Worm (Caenorhabditis elegans): ENCODE data around the gene plk-3.

Gene plk-3

DNA sequence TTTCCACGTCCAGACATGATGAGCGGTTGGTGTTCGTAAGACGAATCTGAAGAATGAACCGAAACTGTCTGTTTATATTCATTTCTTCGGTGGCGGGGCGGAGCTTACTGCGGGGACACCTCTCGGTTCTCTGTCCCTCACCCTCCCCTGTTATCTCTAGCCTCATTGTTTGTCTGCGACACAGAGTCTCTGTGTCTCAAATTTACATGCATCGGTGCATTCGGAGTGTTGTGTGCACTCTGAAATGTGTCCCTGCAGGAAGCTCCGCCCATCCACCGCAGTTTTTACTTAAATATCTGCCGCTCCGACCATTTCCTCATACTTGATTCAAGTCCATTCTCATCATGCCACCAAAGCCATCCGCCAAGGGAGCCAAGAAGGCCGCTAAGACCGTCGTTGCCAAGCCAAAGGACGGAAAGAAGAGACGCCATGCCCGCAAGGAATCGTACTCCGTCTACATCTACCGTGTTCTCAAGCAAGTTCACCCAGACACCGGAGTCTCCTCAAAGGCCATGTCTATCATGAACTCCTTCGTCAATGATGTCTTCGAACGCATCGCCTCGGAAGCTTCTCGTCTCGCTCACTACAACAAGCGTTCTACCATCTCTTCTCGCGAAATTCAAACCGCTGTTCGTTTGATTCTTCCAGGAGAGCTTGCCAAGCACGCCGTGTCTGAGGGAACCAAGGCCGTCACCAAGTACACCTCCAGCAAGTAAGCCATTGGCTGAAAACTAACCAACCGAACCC, 13.4 kb upstream of the plk-3 start, which contains the start of the genes his-61 and his-62:
Gene his-61, minus strand, starts transcription at position 17 of the 747 bp plus-strand sequence.
Gene his-62, plus strand, starts transcription at position 345 of the 747 bp plus-strand sequence.
- TF ChIP-seq hmg-4 (GFP tag; optimal IDR thresholded peaks at IDR 0.05) = peak; percentile 36
- no peak for TF ChIP-seq ceh-13 (GFP tag; optimal IDR thresholded peaks at IDR 0.05)
- no peak for TF ChIP-seq hmbx-1 (tag; optimal IDR thresholded peaks at IDR 0.05)
- TF ChIP-seq sea-1 (GFP tag; conservative IDR thresholded peaks at IDR 0.05) = no peak
- TF ChIP-seq scrt-1 (GFP tag; IDR thresholded peaks at IDR 0.05) = no peak
- TF ChIP-seq ceh-36 (tag; optimal IDR thresholded peaks at IDR 0.05) = peak; percentile 31
- TF ChIP-seq ets-7 (tag; optimal IDR thresholded peaks at IDR 0.05) = no peak
- TF ChIP-seq B0310.2 (tag; optimal IDR thresholded peaks at IDR 0.05) = peak; percentile 46
- no peak for TF ChIP-seq tbx-37 (GFP tag; conservative IDR thresholded peaks at IDR 0.05)
- TF ChIP-seq tra-4 (tag; optimal IDR thresholded peaks at IDR 0.05) = peak; percentile 20
- 0 out of 2 replicates have a peak, but pooled peaks have one; percentile 4 for TF ChIP-seq pes-1 (GFP tag; IDR thresholded peaks at IDR 0.05)
- peak; percentile 95 for TF ChIP-seq ama-1 (optimal IDR thresholded peaks at IDR 0.05)
- peak; percentile 52 for TF ChIP-seq F13C5.2 (tag; optimal IDR thresholded peaks at IDR 0.05)
- TF ChIP-seq flt-1 (GFP tag; IDR thresholded peaks at IDR 0.05) = no peak
- no peak for TF ChIP-seq tbx-11 (GFP tag; IDR thresholded peaks at IDR 0.05)
- peak; percentile 79 for TF ChIP-seq aly-1 (tag; optimal IDR thresholded peaks at IDR 0.05)
- TF ChIP-seq hnd-1 (tag; optimal IDR thresholded peaks at IDR 0.05) = no peak

DNA sequence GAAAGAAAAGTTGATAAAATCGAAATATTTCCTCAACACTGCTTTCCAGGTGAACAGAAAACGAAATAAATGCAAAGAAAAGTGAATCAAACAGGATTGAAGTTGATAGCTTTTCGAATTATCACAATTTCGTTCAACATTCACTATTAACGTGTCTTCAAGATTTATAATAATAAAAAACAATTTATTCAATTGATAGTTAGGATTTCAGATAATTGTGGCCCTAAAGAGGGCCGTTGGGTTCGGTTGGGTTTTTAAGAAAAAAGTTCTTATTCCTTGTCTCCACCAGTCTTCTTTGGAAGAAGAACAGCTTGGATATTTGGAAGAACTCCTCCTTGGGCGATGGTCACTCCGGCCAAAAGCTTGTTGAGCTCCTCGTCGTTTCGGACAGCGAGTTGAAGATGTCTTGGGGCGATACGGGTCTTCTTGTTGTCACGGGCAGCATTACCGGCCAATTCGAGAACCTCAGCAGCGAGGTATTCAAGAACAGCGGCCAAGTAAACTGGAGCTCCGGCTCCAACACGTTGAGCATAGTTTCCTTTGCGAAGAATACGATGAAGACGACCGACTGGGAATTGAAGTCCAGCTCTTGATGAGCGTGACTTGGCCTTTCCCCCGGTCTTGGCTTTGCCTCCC, 12.7 kb upstream of the plk-3 start:
- TF ChIP-seq ama-1 (optimal IDR thresholded peaks at IDR 0.05) (peak; percentile 69), tbx-11 (GFP tag; IDR thresholded peaks at IDR 0.05) (peak; percentile 8; the same call in 1 of the 2 replicates), sea-1 (GFP tag; conservative IDR thresholded peaks at IDR 0.05) (peak; percentile 76), flt-1 (GFP tag; IDR thresholded peaks at IDR 0.05) (peak; percentile 39; the same call in 1 of the 2 replicates), aly-1 (tag; optimal IDR thresholded peaks at IDR 0.05) (peak; percentile 39)

DNA sequence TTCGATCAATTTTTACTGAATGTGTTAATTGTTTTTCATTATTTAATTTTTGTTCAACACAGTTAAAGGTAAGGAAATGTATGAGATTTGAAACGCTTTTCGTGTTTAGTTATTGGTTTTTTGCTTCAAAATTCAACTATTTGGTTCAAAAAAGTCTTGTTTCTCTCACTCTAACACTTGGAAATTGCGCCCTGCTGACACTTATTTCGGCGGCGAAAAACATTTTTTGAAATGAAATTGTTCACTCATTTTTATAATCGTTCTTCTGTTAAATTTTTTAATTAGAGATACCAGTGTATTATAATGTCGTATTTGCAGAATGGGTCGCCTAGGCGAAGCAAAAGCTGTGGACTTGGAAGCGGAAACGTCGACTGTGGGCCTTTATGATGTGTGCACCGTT, 5.1 kb upstream of the plk-3 start, which contains the start of gene rod-1:
Gene rod-1, plus strand, starts transcription at position 319 of the 400 bp plus-strand sequence.
- TF ChIP-seq ama-1 (optimal IDR thresholded peaks at IDR 0.05) (no peak), ceh-13 (GFP tag; optimal IDR thresholded peaks at IDR 0.05) (no peak), ceh-36 (tag; optimal IDR thresholded peaks at IDR 0.05) (no peak), hmbx-1 (tag; optimal IDR thresholded peaks at IDR 0.05) (no peak), tbx-37 (GFP tag; conservative IDR thresholded peaks at IDR 0.05) (no peak), sea-1 (GFP tag; conservative IDR thresholded peaks at IDR 0.05) (no peak), tbx-11 (GFP tag; IDR thresholded peaks at IDR 0.05) (no peak), flt-1 (GFP tag; IDR thresholded peaks at IDR 0.05) (no peak), hmg-4 (GFP tag; optimal IDR thresholded peaks at IDR 0.05) (no peak), tra-4 (tag; optimal IDR thresholded peaks at IDR 0.05) (no peak), B0310.2 (tag; optimal IDR thresholded peaks at IDR 0.05) (no peak), scrt-1 (GFP tag; IDR thresholded peaks at IDR 0.05) (no peak), F13C5.2 (tag; optimal IDR thresholded peaks at IDR 0.05) (no peak)

- TF ChIP-seq ets-7 (tag; optimal IDR thresholded peaks at IDR 0.05) = no peak
Measured at ce11 chrIV:7477697-7478096, 4.7 kb upstream of the plk-3 start.

ce11 chrIV:7477197-7477596, 4.2 kb upstream of the plk-3 start, which contains the start of gene pycr-4:
TSS of gene pycr-4 (minus strand) at chrIV:7477297.
- no peak for TF ChIP-seq F13C5.2 (tag; optimal IDR thresholded peaks at IDR 0.05)
- TF ChIP-seq B0310.2 (tag; optimal IDR thresholded peaks at IDR 0.05) = no peak
- TF ChIP-seq ceh-36 (tag; optimal IDR thresholded peaks at IDR 0.05) = no peak
- TF ChIP-seq tbx-11 (GFP tag; IDR thresholded peaks at IDR 0.05) = no peak
- no peak for TF ChIP-seq hmbx-1 (tag; optimal IDR thresholded peaks at IDR 0.05)
- no peak for TF ChIP-seq scrt-1 (GFP tag; IDR thresholded peaks at IDR 0.05)
- TF ChIP-seq aly-1 (tag; optimal IDR thresholded peaks at IDR 0.05) = no peak
- TF ChIP-seq ceh-13 (GFP tag; optimal IDR thresholded peaks at IDR 0.05) = no peak

ce11 chrIV:7474826-7475225, 1.8 kb upstream of the plk-3 start, which contains the start of gene slc-25A18.2:
TSS of gene slc-25A18.2 (plus strand) at chrIV:7475041.
- TF ChIP-seq scrt-1 (GFP tag; IDR thresholded peaks at IDR 0.05) (no peak), B0310.2 (tag; optimal IDR thresholded peaks at IDR 0.05) (no peak)

DNA sequence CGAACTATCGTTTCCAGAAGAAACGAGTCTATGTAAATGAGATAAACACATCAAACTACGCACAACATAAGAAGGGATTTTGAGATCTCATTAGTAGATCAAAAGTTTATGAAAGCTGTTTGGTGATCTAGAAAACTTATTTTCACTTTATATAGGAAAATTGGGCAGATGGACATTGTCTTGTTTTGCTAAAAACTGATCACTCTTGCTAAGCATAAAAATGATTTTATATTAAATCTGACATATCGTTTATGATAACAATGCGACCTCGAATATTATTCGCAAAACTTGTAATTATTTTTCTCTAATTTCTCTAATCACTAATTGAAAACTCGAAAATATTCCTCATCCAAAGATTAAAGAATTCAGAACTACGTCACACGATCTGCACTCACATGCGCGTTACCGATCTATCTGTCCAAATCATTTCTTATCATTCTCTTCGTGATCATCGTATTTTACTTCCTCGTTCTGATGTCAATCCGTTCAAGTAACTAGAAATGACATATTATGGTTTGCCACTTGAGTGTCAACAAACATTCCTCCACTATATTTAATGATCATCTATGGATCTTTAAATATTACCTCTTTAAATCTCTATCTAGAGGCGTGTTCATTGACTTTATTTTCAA, 3.1 kb downstream of the plk-3 start, which contains the start of gene F55G1.7:
Gene F55G1.7, minus strand, starts transcription at position 51 of the 632 bp plus-strand sequence.
- no peak for TF ChIP-seq sea-1 (GFP tag; conservative IDR thresholded peaks at IDR 0.05)

- TF ChIP-seq ets-7 (tag; optimal IDR thresholded peaks at IDR 0.05) (no peak), hmbx-1 (tag; optimal IDR thresholded peaks at IDR 0.05) (no peak), sea-1 (GFP tag; conservative IDR thresholded peaks at IDR 0.05) (no peak), aly-1 (tag; optimal IDR thresholded peaks at IDR 0.05) (no peak), flt-1 (GFP tag; IDR thresholded peaks at IDR 0.05) (no peak), B0310.2 (tag; optimal IDR thresholded peaks at IDR 0.05) (no peak), ceh-13 (GFP tag; optimal IDR thresholded peaks at IDR 0.05) (no peak), pes-1 (GFP tag; IDR thresholded peaks at IDR 0.05) (no peak), scrt-1 (GFP tag; IDR thresholded peaks at IDR 0.05) (no peak), hmg-4 (GFP tag; optimal IDR thresholded peaks at IDR 0.05) (no peak), ama-1 (optimal IDR thresholded peaks at IDR 0.05) (no peak), hnd-1 (tag; optimal IDR thresholded peaks at IDR 0.05) (no peak), ceh-36 (tag; optimal IDR thresholded peaks at IDR 0.05) (no peak), tbx-37 (GFP tag; conservative IDR thresholded peaks at IDR 0.05) (no peak), F13C5.2 (tag; optimal IDR thresholded peaks at IDR 0.05) (no peak)
Measured at ce11 chrIV:7468638-7469037, 4.4 kb downstream of the plk-3 start.

Data from whole organism, early embryonic.